Fruit fly (Drosophila melanogaster): ENCODE measurements around the gene CG33310.

CG33310 gene

dm6 chr2L:14995594-14996463, 30.9 kb upstream of the CG33310 start (continued):
- TF ChIP-seq CG13123 (GFP tag; optimal IDR thresholded peaks at IDR 0.05) (peak; percentile 81), z (GFP tag; IDR thresholded peaks at IDR 0.05) (peak; percentile 29; the same call in 1 of the 3 replicates), rib (GFP tag; IDR thresholded peaks at IDR 0.05) (no peak; the same call in 1 of the 2 replicates), Vsx1 (GFP tag; optimal IDR thresholded peaks at IDR 0.05) (peak; percentile 77), CG12155 (GFP tag; optimal IDR thresholded peaks at IDR 0.05) (peak; percentile 69), Lim3 (GFP tag; IDR thresholded peaks at IDR 0.05) (peak; percentile 85), CG4707 (GFP tag; optimal IDR thresholded peaks at IDR 0.05) (peak; percentile 53), danr (GFP tag; IDR thresholded peaks at IDR 0.05) (peak; percentile 84; the same call in 1 of the 2 replicates), Optix (GFP tag; IDR thresholded peaks at IDR 0.05) (peak; percentile 84), tll (GFP tag; optimal IDR thresholded peaks at IDR 0.05) (no peak), Poxn (GFP tag; IDR thresholded peaks at IDR 0.05) (peak; percentile 16; the same call in 1 of the 2 replicates), CG18599 (GFP tag; optimal IDR thresholded peaks at IDR 0.05) (peak; percentile 90), CG15479 (GFP tag; optimal IDR thresholded peaks at IDR 0.05) (no peak), ERR (GFP tag; optimal IDR thresholded peaks at IDR 0.05) (no peak), ttk (GFP tag; IDR thresholded peaks at IDR 0.05) (peak; percentile 95), Mad (GFP tag; optimal IDR thresholded peaks at IDR 0.05) (peak; percentile 48), CG6765 (GFP tag; optimal IDR thresholded peaks at IDR 0.05) (peak; percentile 66), Ets97D (GFP tag; optimal IDR thresholded peaks at IDR 0.05) (no peak), stwl (tag; optimal IDR thresholded peaks at IDR 0.05) (peak; percentile 58), CG1024 (GFP tag; IDR thresholded peaks at IDR 0.05) (peak; percentile 70), Xbp1 (GFP tag; optimal IDR thresholded peaks at IDR 0.05) (peak; percentile 91), Fer3 (tag; optimal IDR thresholded peaks at IDR 0.05) (peak; percentile 89), CG15514 (GFP tag; optimal IDR thresholded peaks at IDR 0.05) (peak; percentile 65), CHES-1-like (GFP tag; optimal IDR thresholded peaks at IDR 0.05) (peak; percentile 8), Ets65A (GFP tag) (peak; percentile 12), pum (GFP tag; optimal IDR thresholded peaks at IDR 0.05) (peak; percentile 3), run (tag; optimal IDR thresholded peaks at IDR 0.05) (peak; percentile 90), jing (GFP tag; optimal IDR thresholded peaks at IDR 0.05) (peak; percentile 76), Max (GFP tag; optimal IDR thresholded peaks at IDR 0.05) (peak; percentile 90), CG15011 (GFP tag; optimal IDR thresholded peaks at IDR 0.05) (peak; percentile 74), Awh (GFP tag; IDR thresholded peaks at IDR 0.05) (peak; percentile 94), CG10979 (tag; optimal IDR thresholded peaks at IDR 0.05) (peak; percentile 96), CG7357 (GFP tag; IDR thresholded peaks at IDR 0.05) (peak; percentile 81), Asciz (GFP tag; optimal IDR thresholded peaks at IDR 0.05) (peak; percentile 92), CG17361 (GFP tag; IDR thresholded peaks at IDR 0.05) (peak; percentile 91), prd (optimal IDR thresholded peaks at IDR 0.05) (no peak), prd (GFP tag; IDR thresholded peaks at IDR 0.05) (peak; percentile 92), CG6689 (GFP tag; IDR thresholded peaks at IDR 0.05) (peak; percentile 95), grn (GFP tag; optimal IDR thresholded peaks at IDR 0.05) (peak; percentile 0), sc (optimal IDR thresholded peaks at IDR 0.05) (no peak), sc (GFP tag; optimal IDR thresholded peaks at IDR 0.05) (peak; percentile 86), ac (GFP tag; optimal IDR thresholded peaks at IDR 0.05) (no peak), CG32532 (GFP tag; IDR thresholded peaks at IDR 0.05) (peak; percentile 87), CG13296 (GFP tag; optimal IDR thresholded peaks at IDR 0.05) (peak; percentile 82), CG34422 (GFP tag; IDR thresholded peaks at IDR 0.05) (peak; percentile 94), slp2 (GFP tag; optimal IDR thresholded peaks at IDR 0.05) (no peak), CG11456 (GFP tag; IDR thresholded peaks at IDR 0.05) (peak; percentile 76), fd64A (GFP tag; optimal IDR thresholded peaks at IDR 0.05) (peak; percentile 91), slou (GFP tag; optimal IDR thresholded peaks at IDR 0.05) (peak; percentile 79)
